Worm (Caenorhabditis elegans) whole organism, dauer: ENCODE data around the gene ttr-5.

Source experiments
- unc-62 ChIP-seq: sonication (generic microtip); optimal IDR thresholded peaks from 2 replicates; lab custom pipeline; 2017; ENCODE audit warnings: missing biosample characterization, missing genetic modification reagents, missing genetic modification characterization

ttr-5 gene

DNA sequence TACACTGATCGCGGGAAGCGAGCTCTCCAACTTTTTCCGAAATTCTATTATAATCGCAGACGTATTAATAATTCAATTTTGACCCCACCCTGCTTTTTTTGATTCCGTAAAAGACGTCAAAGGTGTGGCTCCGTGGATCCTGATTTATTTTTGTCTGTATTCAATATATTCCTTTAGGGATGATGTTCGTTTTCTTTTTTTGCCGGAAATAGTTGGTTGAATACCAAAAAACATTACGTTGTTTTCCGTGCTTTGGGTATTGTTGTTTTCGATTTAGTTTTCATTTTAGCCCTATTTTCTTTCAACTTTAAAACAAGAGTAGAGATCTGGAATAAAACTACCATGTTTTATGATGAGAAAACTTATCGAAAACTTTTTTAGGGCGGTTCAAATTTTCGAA lies 46.6 kb downstream of the ttr-5 start:
- TF ChIP-seq unc-62 (GFP tag; lab: Kevin White, UChicago), result no peak
